Worm (Caenorhabditis elegans): ENCODE data around the gene rabr-3.

DNA sequence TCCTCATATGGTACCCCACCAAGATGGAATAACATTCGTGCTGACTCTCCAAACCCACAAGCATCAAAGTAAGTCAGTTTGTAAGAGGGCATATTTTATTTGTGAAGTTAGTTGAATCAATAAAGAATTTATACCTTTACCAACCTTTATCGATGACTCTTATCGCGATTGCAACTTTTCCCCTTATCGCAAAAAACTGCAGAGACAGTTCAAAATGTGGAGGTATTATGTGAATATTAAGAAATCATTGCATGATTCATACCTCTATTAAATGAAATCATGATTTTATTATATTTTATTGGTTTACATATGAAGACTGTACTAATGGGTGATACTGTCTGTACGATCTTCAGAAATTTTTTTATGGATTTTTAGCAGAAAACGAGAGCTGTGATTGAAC is 36.7 kb downstream of the rabr-3 start, which contains the start of gene gst-22:
- TF ChIP-seq elt-3 (tag; optimal IDR thresholded peaks at IDR 0.05) (no peak), unc-62 (GFP tag; optimal IDR thresholded peaks at IDR 0.05) (no peak), zag-1 (tag; optimal IDR thresholded peaks at IDR 0.05) (no peak), ceh-82 (tag; optimal IDR thresholded peaks at IDR 0.05) (no peak), nhr-12 (tag; optimal IDR thresholded peaks at IDR 0.05) (no peak), unc-39 (tag; optimal IDR thresholded peaks at IDR 0.05) (no peak)
